Worm (Caenorhabditis elegans): Measurements from ENCODE around the gene sftb-1.
A peak's percentile ranks its signal among the peaks of the same experiment; 100 is the strongest.

sftb-1 gene

ce11 chrIII:4241181-4241580 lies 27.9 kb downstream of the sftb-1 start:
- TF ChIP-seq scrt-1 (GFP tag; IDR thresholded peaks at IDR 0.05) = no peak
- no peak for TF ChIP-seq ets-7 (tag; optimal IDR thresholded peaks at IDR 0.05)
- TF ChIP-seq tra-4 (tag; optimal IDR thresholded peaks at IDR 0.05) = no peak
- TF ChIP-seq F13C5.2 (tag; optimal IDR thresholded peaks at IDR 0.05) = no peak
- TF ChIP-seq pes-1 (GFP tag; IDR thresholded peaks at IDR 0.05) = no peak

- no peak for TF ChIP-seq pes-1 (GFP tag; IDR thresholded peaks at IDR 0.05)
- no peak for TF ChIP-seq hmg-4 (GFP tag; optimal IDR thresholded peaks at IDR 0.05)
- no peak for TF ChIP-seq hnd-1 (tag; optimal IDR thresholded peaks at IDR 0.05)
- TF ChIP-seq tra-4 (tag; optimal IDR thresholded peaks at IDR 0.05) = no peak
- no peak for TF ChIP-seq ama-1 (optimal IDR thresholded peaks at IDR 0.05)
- TF ChIP-seq ceh-36 (tag; optimal IDR thresholded peaks at IDR 0.05) = no peak
- no peak for TF ChIP-seq ceh-13 (GFP tag; optimal IDR thresholded peaks at IDR 0.05)
- no peak for TF ChIP-seq scrt-1 (GFP tag; IDR thresholded peaks at IDR 0.05)
- no peak for TF ChIP-seq hmbx-1 (tag; optimal IDR thresholded peaks at IDR 0.05)
- TF ChIP-seq B0310.2 (tag; optimal IDR thresholded peaks at IDR 0.05) = no peak
These were observed 28.9 kb downstream of the sftb-1 start for ce11 chrIII:4240126-4240525.

ce11 chrIII:4237660-4238059 lies 31.4 kb downstream of the sftb-1 start:
- no peak for TF ChIP-seq tbx-37 (GFP tag; conservative IDR thresholded peaks at IDR 0.05)
- TF ChIP-seq ets-7 (tag; optimal IDR thresholded peaks at IDR 0.05) = no peak
- peak; percentile 15 for TF ChIP-seq hmg-4 (GFP tag; optimal IDR thresholded peaks at IDR 0.05)

- TF ChIP-seq F13C5.2 (tag; optimal IDR thresholded peaks at IDR 0.05) = no peak
- no peak for TF ChIP-seq flt-1 (GFP tag; IDR thresholded peaks at IDR 0.05)
- TF ChIP-seq pes-1 (GFP tag; IDR thresholded peaks at IDR 0.05) = no peak
- TF ChIP-seq tbx-37 (GFP tag; conservative IDR thresholded peaks at IDR 0.05) = no peak
- no peak for TF ChIP-seq aly-1 (tag; optimal IDR thresholded peaks at IDR 0.05)
- TF ChIP-seq ceh-13 (GFP tag; optimal IDR thresholded peaks at IDR 0.05) = no peak
These were observed 32.9 kb downstream of the sftb-1 start for ce11 chrIII:4236178-4236577.

- no peak for TF ChIP-seq F13C5.2 (tag; optimal IDR thresholded peaks at IDR 0.05)
- TF ChIP-seq hmbx-1 (tag; optimal IDR thresholded peaks at IDR 0.05) = no peak
- TF ChIP-seq pes-1 (GFP tag; IDR thresholded peaks at IDR 0.05) = no peak
- no peak for TF ChIP-seq tbx-37 (GFP tag; conservative IDR thresholded peaks at IDR 0.05)
- TF ChIP-seq ceh-13 (GFP tag; optimal IDR thresholded peaks at IDR 0.05) = no peak
- no peak for TF ChIP-seq scrt-1 (GFP tag; IDR thresholded peaks at IDR 0.05)
- no peak for TF ChIP-seq tra-4 (tag; optimal IDR thresholded peaks at IDR 0.05)
- TF ChIP-seq ets-7 (tag; optimal IDR thresholded peaks at IDR 0.05) = no peak
- TF ChIP-seq hnd-1 (tag; optimal IDR thresholded peaks at IDR 0.05) = no peak
- no peak for TF ChIP-seq tbx-11 (GFP tag; IDR thresholded peaks at IDR 0.05)
- no peak for TF ChIP-seq flt-1 (GFP tag; IDR thresholded peaks at IDR 0.05)
- no peak for TF ChIP-seq ama-1 (optimal IDR thresholded peaks at IDR 0.05)
These were observed 34.3 kb downstream of the sftb-1 start for ce11 chrIII:4234642-4235295.

ce11 chrIII:4232811-4233269 lies 36.2 kb downstream of the sftb-1 start, which contains the start of gene nhr-20:
nhr-20 (minus strand) TSS chrIII:4233219.
- TF ChIP-seq hnd-1 (tag; optimal IDR thresholded peaks at IDR 0.05) = no peak

ce11 chrIII:4231372-4231771 lies 37.7 kb downstream of the sftb-1 start:
- TF ChIP-seq hmg-4 (GFP tag; optimal IDR thresholded peaks at IDR 0.05) (no peak), ceh-13 (GFP tag; optimal IDR thresholded peaks at IDR 0.05) (no peak), F13C5.2 (tag; optimal IDR thresholded peaks at IDR 0.05) (no peak), ets-7 (tag; optimal IDR thresholded peaks at IDR 0.05) (no peak), ama-1 (optimal IDR thresholded peaks at IDR 0.05) (no peak), tra-4 (tag; optimal IDR thresholded peaks at IDR 0.05) (no peak), aly-1 (tag; optimal IDR thresholded peaks at IDR 0.05) (no peak), tbx-11 (GFP tag; IDR thresholded peaks at IDR 0.05) (no peak), tbx-37 (GFP tag; conservative IDR thresholded peaks at IDR 0.05) (no peak), pes-1 (GFP tag; IDR thresholded peaks at IDR 0.05) (no peak), B0310.2 (tag; optimal IDR thresholded peaks at IDR 0.05) (no peak), ceh-36 (tag; optimal IDR thresholded peaks at IDR 0.05) (no peak)

ce11 chrIII:4230092-4230491 lies 39.0 kb downstream of the sftb-1 start:
- TF ChIP-seq ceh-36 (tag; optimal IDR thresholded peaks at IDR 0.05) (no peak), scrt-1 (GFP tag; IDR thresholded peaks at IDR 0.05) (no peak), tra-4 (tag; optimal IDR thresholded peaks at IDR 0.05) (no peak), B0310.2 (tag; optimal IDR thresholded peaks at IDR 0.05) (no peak), sea-1 (GFP tag; conservative IDR thresholded peaks at IDR 0.05) (no peak)

- TF ChIP-seq pes-1 (GFP tag; IDR thresholded peaks at IDR 0.05) (no peak), tbx-11 (GFP tag; IDR thresholded peaks at IDR 0.05) (no peak), hmg-4 (GFP tag; optimal IDR thresholded peaks at IDR 0.05) (no peak), ceh-13 (GFP tag; optimal IDR thresholded peaks at IDR 0.05) (no peak), sea-1 (GFP tag; conservative IDR thresholded peaks at IDR 0.05) (no peak), hmbx-1 (tag; optimal IDR thresholded peaks at IDR 0.05) (no peak)
These were observed 40.2 kb downstream of the sftb-1 start, which contains the start of gene F43C1.5 for ce11 chrIII:4228841-4229240. F43C1.5 (plus strand) TSS chrIII:4229141.
